Fruit fly (Drosophila melanogaster) whole organism, embryonic: ENCODE measurements around the gene ohgt.
A peak's percentile ranks its signal among the peaks of the same experiment; 100 is the strongest.

Experiments
- CG10462 ChIP-seq: fragments of 200-800 bp; sonication (Bioruptor generic); optimal IDR thresholded peaks from 2 replicates; lab custom pipeline; 2016; ENCODE audit warnings: missing biosample characterization, missing genetic modification characterization
- CG11504 ChIP-seq: fragments of 200-800 bp; sonication (Bioruptor generic); optimal IDR thresholded peaks from 3 replicates; lab custom pipeline; 2019; ENCODE audit warnings: missing biosample characterization, mild to moderate bottlenecking, missing genetic modification characterization, moderate library complexity
- CG12659 ChIP-seq: fragments of 200-800 bp; sonication (Bioruptor generic); optimal IDR thresholded peaks from 3 replicates; lab custom pipeline; 2017; ENCODE audit warnings: mild to moderate bottlenecking, missing biosample characterization, missing genetic modification reagents, missing genetic modification characterization
- CG1602 ChIP-seq: fragments of 200-800 bp; sonication (Bioruptor generic); optimal IDR thresholded peaks from 3 replicates; lab custom pipeline; 2016; ENCODE audit warnings: missing biosample characterization, missing genetic modification characterization
- CG16779 ChIP-seq: fragments of 200-800 bp; sonication (Bioruptor generic); IDR thresholded peaks from 2 replicates; pipeline ENCODE4 v1.3.6; 2022; ENCODE audit warnings: missing biosample characterization, missing genetic modification characterization
- CG1832 ChIP-seq: fragments of 200-800 bp; sonication (Bioruptor generic); optimal IDR thresholded peaks from 2 replicates; lab custom pipeline; 2017; ENCODE audit warnings: missing biosample characterization, mild to moderate bottlenecking, missing genetic modification characterization, inconsistent platforms
- CG2116 ChIP-seq: fragments of 200-800 bp; sonication (Bioruptor generic); optimal IDR thresholded peaks from 3 replicates; lab custom pipeline; 2018; ENCODE audit warnings: missing biosample characterization, mild to moderate bottlenecking, missing genetic modification characterization
- CG33557 ChIP-seq: fragments of 200-800 bp; sonication (Bioruptor generic); optimal IDR thresholded peaks from 2 replicates; lab custom pipeline; 2019; ENCODE audit warnings: missing biosample characterization, mild to moderate bottlenecking, missing genetic modification characterization, moderate library complexity
- CG34376 ChIP-seq: fragments of 200-800 bp; sonication (Bioruptor generic); optimal IDR thresholded peaks from 2 replicates; lab custom pipeline; 2018; ENCODE audit warnings: missing biosample characterization, mild to moderate bottlenecking, missing genetic modification characterization
- CG3726 ChIP-seq: fragments of 200-800 bp; sonication (Bioruptor generic); IDR thresholded peaks from 3 replicates; pipeline ENCODE4, ENCODE4 v1.3.6; 2022; ENCODE audit warnings: missing biosample characterization, missing genetic modification characterization
- CG4404 ChIP-seq: fragments of 200-800 bp; sonication (Bioruptor generic); IDR thresholded peaks from 2 replicates; pipeline ENCODE4 v1.3.6; 2022; ENCODE audit warnings: missing biosample characterization, missing genetic modification characterization
- CG6654 ChIP-seq: fragments of 200-800 bp; sonication (Bioruptor generic); optimal IDR thresholded peaks from 2 replicates; lab custom pipeline; 2017; ENCODE audit warnings: missing biosample characterization, mild to moderate bottlenecking, missing genetic modification characterization
- CG9609 ChIP-seq: fragments of 200-800 bp; sonication (Bioruptor generic); optimal IDR thresholded peaks from 3 replicates; lab custom pipeline; 2016; ENCODE audit warnings: missing biosample characterization, missing genetic modification characterization
- CTCF ChIP-seq: fragments of 200-800 bp; sonication (Bioruptor generic); optimal IDR thresholded peaks from 2 replicates; lab custom pipeline; 2017; ENCODE audit warnings: missing biosample characterization, mild to moderate bottlenecking, missing genetic modification characterization, moderate library complexity
- Chrac-16 ChIP-seq: fragments of 200-800 bp; sonication (Bioruptor generic); optimal IDR thresholded peaks from 3 replicates; lab custom pipeline; 2016; ENCODE audit warnings: missing biosample characterization, missing genetic modification characterization
- D19A ChIP-seq: fragments of 200-800 bp; optimal IDR thresholded peaks from 3 replicates; lab custom pipeline; 2019; ENCODE audit warnings: missing biosample characterization, mild to moderate bottlenecking, missing genetic modification characterization, moderate library complexity
- Doc2 ChIP-seq: fragments of 200-800 bp; sonication (Bioruptor generic); IDR thresholded peaks from 2 replicates; pipeline ENCODE4 v1.3.6; 2022; ENCODE audit warnings: missing biosample characterization, missing genetic modification characterization
- Ets65A ChIP-seq: fragments of 200-800 bp; sonication (Bioruptor generic); peaks from one replicate; lab custom pipeline; 2016; ENCODE audit warnings: missing biosample characterization, missing genetic modification characterization
- Gsc ChIP-seq: fragments of 200-800 bp; sonication (Bioruptor generic); IDR thresholded peaks from 2 replicates; pipeline ENCODE4 v1.3.6; 2022; ENCODE audit warnings: missing biosample characterization, missing genetic modification characterization
- Gug ChIP-seq: fragments of 200-800 bp; sonication (Bioruptor generic); IDR thresholded peaks from 4 replicates; pipeline ENCODE4 v1.3.6; 2022; ENCODE audit warnings: missing biosample characterization, missing genetic modification characterization
- Hmx ChIP-seq: fragments of 200-800 bp; sonication (Bioruptor generic); optimal IDR thresholded peaks from 2 replicates; lab custom pipeline; 2016; ENCODE audit warnings: missing biosample characterization, missing genetic modification characterization
- Med ChIP-seq: fragments of 200-800 bp; sonication (Bioruptor generic); peaks from one replicate; lab custom pipeline; 2016; ENCODE audit warnings: missing biosample characterization, missing genetic modification characterization, mild to moderate bottlenecking, inconsistent platforms, moderate library complexity
- Neu2 ChIP-seq: fragments of 200-800 bp; sonication (Bioruptor generic); optimal IDR thresholded peaks from 3 replicates; lab custom pipeline; 2016; ENCODE audit warnings: missing biosample characterization, missing genetic modification characterization, borderline replicate concordance
- NfI ChIP-seq: fragments of 200-800 bp; sonication (Bioruptor generic); optimal IDR thresholded peaks from 3 replicates; lab custom pipeline; 2018; ENCODE audit warnings: missing biosample characterization, mild to moderate bottlenecking, missing genetic modification characterization, moderate library complexity
- Opbp ChIP-seq: fragments of 200-800 bp; sonication (Bioruptor generic); IDR thresholded peaks from 3 replicates; pipeline ENCODE4 v1.3.6; 2022; ENCODE audit warnings: missing biosample characterization, missing genetic modification characterization; ENCODE audit not compliant: partially characterized antibody
- Ptx1 ChIP-seq: fragments of 200-800 bp; sonication (Bioruptor generic); IDR thresholded peaks from 2 replicates; pipeline ENCODE4 v1.3.6; 2022; ENCODE audit warnings: missing biosample characterization, missing genetic modification characterization
- Sox100B ChIP-seq: fragments of 200-800 bp; sonication (Bioruptor generic); optimal IDR thresholded peaks from 3 replicates; lab custom pipeline; 2018; ENCODE audit warnings: missing biosample characterization, mild to moderate bottlenecking, missing genetic modification characterization
- ac ChIP-seq: fragments of 200-800 bp; sonication (Bioruptor generic); optimal IDR thresholded peaks from 3 replicates; lab custom pipeline; 2017; ENCODE audit warnings: missing biosample characterization, mild to moderate bottlenecking, missing genetic modification characterization
- ase ChIP-seq: fragments of 200-800 bp; sonication (Bioruptor generic); IDR thresholded peaks from 3 replicates; pipeline ENCODE4 v1.3.6; 2022; ENCODE audit warnings: missing biosample characterization, missing genetic modification characterization
- br ChIP-seq: fragments of >200 bp; optimal IDR thresholded peaks from 2 replicates; lab custom pipeline; 2017
- btn ChIP-seq: fragments of 200-800 bp; sonication (Bioruptor generic); optimal IDR thresholded peaks from 2 replicates; lab custom pipeline; 2016; ENCODE audit warnings: missing biosample characterization, missing genetic modification characterization
- chn ChIP-seq: fragments of 200-800 bp; sonication (Bioruptor generic); optimal IDR thresholded peaks from 2 replicates; lab custom pipeline; 2016; ENCODE audit warnings: missing biosample characterization, missing genetic modification characterization
- dan ChIP-seq: fragments of 200-800 bp; sonication (Bioruptor generic); IDR thresholded peaks from 2 replicates; pipeline ENCODE4 v1.3.6; 2022; ENCODE audit warnings: missing biosample characterization, missing genetic modification characterization
- dysf ChIP-seq: fragments of 200-800 bp; sonication (Bioruptor generic); IDR thresholded peaks from 3 replicates; pipeline ENCODE4 v1.3.6; 2022; ENCODE audit warnings: missing biosample characterization, missing genetic modification characterization
- fd102C ChIP-seq: fragments of 200-800 bp; sonication (Bioruptor generic); optimal IDR thresholded peaks from 2 replicates; lab custom pipeline; 2018; ENCODE audit warnings: missing biosample characterization, mild to moderate bottlenecking, missing genetic modification characterization, moderate library complexity
- fu2 ChIP-seq: fragments of 200-800 bp; sonication (Bioruptor generic); optimal IDR thresholded peaks from 2 replicates; lab custom pipeline; 2016; ENCODE audit warnings: missing biosample characterization, missing genetic modification characterization
- grn ChIP-seq: fragments of 200-800 bp; sonication (Bioruptor generic); optimal IDR thresholded peaks from 3 replicates; lab custom pipeline; 2017; ENCODE audit warnings: missing biosample characterization, missing genetic modification characterization
- hb ChIP-seq: fragments of 200-800 bp; sonication (Bioruptor generic); IDR thresholded peaks from 3 replicates; pipeline ENCODE4 v1.3.6; 2022; ENCODE audit warnings: missing biosample characterization, missing genetic modification characterization; ENCODE audit not compliant: partially characterized antibody
- insv ChIP-seq, 2 experiments: fragments of 200-800 bp; sonication (Bioruptor generic); optimal IDR thresholded peaks; 3 replicates each; lab custom pipeline; 2016 to 2018; ENCODE audit warnings: missing biosample characterization in 2 of 2, missing genetic modification characterization in 2 of 2
- jigr1 ChIP-seq: fragments of 200-800 bp; sonication (Bioruptor generic); IDR thresholded peaks from 3 replicates; pipeline ENCODE4 v1.3.6; 2022; ENCODE audit warnings: missing biosample characterization, missing genetic modification characterization
- kah ChIP-seq: fragments of 200-800 bp; sonication (Bioruptor generic); optimal IDR thresholded peaks from 2 replicates; lab custom pipeline; 2018; ENCODE audit warnings: missing biosample characterization, mild to moderate bottlenecking, missing genetic modification characterization
- kay ChIP-seq: fragments of 200-800 bp; sonication (Bioruptor generic); optimal IDR thresholded peaks from 2 replicates; lab custom pipeline; 2016; ENCODE audit warnings: missing biosample characterization, missing genetic modification characterization
- lab ChIP-seq: fragments of 200-800 bp; sonication (Bioruptor generic); optimal IDR thresholded peaks from 3 replicates; lab custom pipeline; 2017; ENCODE audit warnings: missing biosample characterization, missing genetic modification characterization, mild to moderate bottlenecking, moderate library complexity, missing genetic modification reagents
- lola ChIP-seq, 3 experiments: fragments of >200 bp in 2 of 3; fragments of 200-800 bp in 1 of 3; sonication (Bioruptor generic) in 1 of 3; optimal IDR thresholded peaks; 2 replicates each; lab custom pipeline; 2017 to 2019; ENCODE audit warnings: missing biosample characterization in 3 of 3, missing genetic modification characterization in 3 of 3, mild to moderate bottlenecking in 1 of 3, moderate library complexity in 1 of 3
- pros ChIP-seq: fragments of 200-800 bp; sonication (Bioruptor generic); optimal IDR thresholded peaks from 3 replicates; lab custom pipeline; 2019; ENCODE audit warnings: missing biosample characterization, mild to moderate bottlenecking, missing genetic modification characterization, moderate library complexity
- pum ChIP-seq: fragments of 200-800 bp; sonication (Bioruptor generic); optimal IDR thresholded peaks from 2 replicates; lab custom pipeline; 2016; ENCODE audit warnings: missing biosample characterization, missing genetic modification characterization
- stwl ChIP-seq: fragments of 200-800 bp; sonication (Bioruptor generic); optimal IDR thresholded peaks from 3 replicates; lab custom pipeline; 2018; ENCODE audit warnings: missing biosample characterization, mild to moderate bottlenecking, missing genetic modification characterization, moderate library complexity
- tin ChIP-seq: fragments of 200-800 bp; sonication (Bioruptor generic); optimal IDR thresholded peaks from 3 replicates; lab custom pipeline; 2016; ENCODE audit warnings: missing biosample characterization, missing genetic modification characterization
- tup ChIP-seq: fragments of 200-800 bp; sonication (Bioruptor generic); optimal IDR thresholded peaks from 2 replicates; lab custom pipeline; 2016; ENCODE audit warnings: missing biosample characterization, mild to moderate bottlenecking, missing genetic modification characterization, moderate library complexity
- tx ChIP-seq: fragments of 200-800 bp; sonication (Bioruptor generic); optimal IDR thresholded peaks from 2 replicates; lab custom pipeline; 2016; ENCODE audit warnings: missing biosample characterization, missing genetic modification characterization
- vfl ChIP-seq: fragments of 200-800 bp; sonication (Bioruptor generic); optimal IDR thresholded peaks from 2 replicates; lab custom pipeline; 2016; ENCODE audit warnings: missing biosample characterization, missing genetic modification characterization

ohgt gene

DNA sequence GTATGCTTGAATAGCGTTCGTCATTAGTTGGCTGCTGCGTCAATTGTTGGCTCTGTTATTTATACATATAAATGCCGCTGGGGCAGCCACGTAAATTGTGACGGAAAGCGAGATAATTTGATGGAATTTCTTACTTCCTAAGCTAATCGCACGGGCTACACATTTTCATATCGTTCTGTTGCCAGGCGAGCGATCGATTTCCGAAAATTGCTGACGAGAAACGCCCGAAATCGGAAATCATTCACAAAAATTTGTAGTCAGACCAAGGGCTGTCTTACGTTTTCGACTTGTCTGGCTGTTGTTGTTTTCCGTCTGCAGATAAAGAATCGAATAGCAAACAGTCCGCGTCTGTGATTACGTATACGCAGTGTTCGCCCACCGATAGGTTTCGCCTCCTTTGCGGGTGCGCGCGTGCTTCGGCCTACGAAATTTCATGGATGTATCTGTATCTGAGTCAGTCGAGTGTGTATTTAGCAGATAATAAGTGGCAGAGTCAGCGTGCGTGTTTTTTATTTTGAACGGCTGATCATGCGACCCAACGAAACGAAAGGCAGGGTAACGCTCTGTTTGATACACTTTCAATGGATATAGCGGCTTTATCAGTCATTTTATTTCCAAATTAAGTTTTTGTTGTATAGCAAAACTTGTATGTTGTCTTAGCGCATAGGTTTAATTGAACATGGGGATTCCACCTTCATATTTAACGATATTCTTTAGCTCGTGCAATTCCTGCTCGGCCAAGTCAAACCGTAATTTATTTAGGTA is 48.7 kb downstream of the ohgt start (continued):
- no peak for TF ChIP-seq kah (GFP tag; lab: Kevin White, UChicago)
- TF ChIP-seq CG12659, result peak; percentile 67
- TF ChIP-seq tin, result peak; percentile 16
- peak; percentile 59; the same call in 1 of the 2 replicates for TF ChIP-seq CG16779
- no peak for TF ChIP-seq br (lab: Kevin White, UChicago)
- peak; percentile 53 for TF ChIP-seq vfl (GFP tag; lab: Kevin White, UChicago)
- TF ChIP-seq Opbp (GFP tag; lab: Robert Waterston, UW), result no peak
- peak; percentile 58; the same call in 2 of the 4 replicates for TF ChIP-seq Gug (GFP tag; lab: Robert Waterston, UW)
- peak; percentile 34 for TF ChIP-seq fu2 (GFP tag; lab: Kevin White, UChicago)
- no peak for TF ChIP-seq CG3726
- peak; percentile 29 for TF ChIP-seq Hmx (GFP tag; lab: Kevin White, UChicago)
- peak; percentile 79 for TF ChIP-seq CG11504
- TF ChIP-seq lola (GFP tag; optimal IDR thresholded peaks at IDR 0.05; lab: Kevin White, UChicago), result no peak
- TF ChIP-seq CTCF (GFP tag; lab: Kevin White, UChicago), result no peak
- TF ChIP-seq hb (GFP tag; lab: Robert Waterston, UW), result no peak
- TF ChIP-seq Sox100B (GFP tag; lab: Kevin White, UChicago), result peak; percentile 70
- no peak for TF ChIP-seq pros (GFP tag; lab: Kevin White, UChicago)
- peak; percentile 73 for TF ChIP-seq Ptx1
- peak; percentile 9 for TF ChIP-seq CG6654
- TF ChIP-seq tup (GFP tag; lab: Kevin White, UChicago), result no peak
- TF ChIP-seq Med (GFP tag; lab: Kevin White, UChicago), result peak; percentile 95
- no peak for TF ChIP-seq jigr1 (GFP tag; lab: Robert Waterston, UW)
- TF ChIP-seq chn (GFP tag; lab: Kevin White, UChicago), result no peak
- TF ChIP-seq CG10462 (GFP tag; lab: Kevin White, UChicago), result peak; percentile 13
- TF ChIP-seq dan (GFP tag; lab: Robert Waterston, UW), result no peak
- no peak for TF ChIP-seq ac (GFP tag; lab: Kevin White, UChicago)
- TF ChIP-seq Ets65A (GFP tag; lab: Kevin White, UChicago), result peak; percentile 2
- peak; percentile 3 for TF ChIP-seq CG2116
- TF ChIP-seq insv (GFP tag; optimal IDR thresholded peaks at IDR 0.05; lab: Kevin White, UChicago), result no peak
- no peak for TF ChIP-seq CG1832 (GFP tag; lab: Kevin White, UChicago)
- TF ChIP-seq kay (GFP tag; lab: Kevin White, UChicago), result peak; percentile 38
- peak; percentile 47; the same call in 1 of the 3 replicates for TF ChIP-seq ase (GFP tag; lab: Robert Waterston, UW)
- peak; percentile 99 for TF ChIP-seq CG34376
- peak; percentile 79 for TF ChIP-seq dysf
- no peak for TF ChIP-seq Neu2 (GFP tag; lab: Kevin White, UChicago)
- TF ChIP-seq Chrac-16 (GFP tag; lab: Kevin White, UChicago), result peak; percentile 52
- no peak for TF ChIP-seq stwl (tag; lab: Kevin White, UChicago)
- TF ChIP-seq Gsc (GFP tag; lab: Robert Waterston, UW), result no peak
- TF ChIP-seq fd102C (GFP tag; lab: Kevin White, UChicago), result no peak
- peak; percentile 29 for TF ChIP-seq grn (GFP tag; lab: Kevin White, UChicago)
- TF ChIP-seq Doc2, result no peak
- no peak for TF ChIP-seq btn (GFP tag; lab: Kevin White, UChicago)
- TF ChIP-seq CG1602 (GFP tag; lab: Kevin White, UChicago), result peak; percentile 17
- peak; percentile 93 for TF ChIP-seq D19A (tag; lab: Kevin White, UChicago)
- TF ChIP-seq CG4404 (GFP tag; lab: Robert Waterston, UW), result no peak
- peak; percentile 49 for TF ChIP-seq CG9609 (GFP tag; lab: Kevin White, UChicago)
- TF ChIP-seq pum (GFP tag; lab: Kevin White, UChicago), result peak; percentile 50
- TF ChIP-seq CG33557, result no peak
- TF ChIP-seq tx, result peak; percentile 56
- peak; percentile 86 for TF ChIP-seq lab
- peak; percentile 76 for TF ChIP-seq NfI (GFP tag; lab: Kevin White, UChicago)
